Worm (Caenorhabditis elegans) whole organism, midembryonic: Measurements from ENCODE around the gene ttr-27.
"Not testable (repeated sequence)": the region's sequence is repeated elsewhere in the genome, so short reads cannot be mapped to it uniquely, and the experiment has no call there.

Experiments used
- T22C8.4 ChIP-seq: fragments of 200-800 bp; sonication (Bioruptor generic); IDR thresholded peaks from 2 replicates; pipeline ENCODE4 v1.3.6; 2022; ENCODE audit warnings: missing genetic modification characterization, missing compliant biosample characterization
- cog-1 ChIP-seq: sonication (generic microtip); optimal IDR thresholded peaks from 2 replicates; lab custom pipeline; 2016; ENCODE audit warnings: missing genetic modification characterization, missing compliant biosample characterization
- flt-1 ChIP-seq: fragments of 200-800 bp; sonication (Bioruptor generic); IDR thresholded peaks from 2 replicates; pipeline ENCODE4 v1.3.6; 2022; ENCODE audit warnings: missing genetic modification characterization, missing compliant biosample characterization
- klf-2 ChIP-seq: fragments of 200-800 bp; sonication (Bioruptor generic); conservative IDR thresholded peaks from 2 replicates; pipeline ENCODE4 v1.3.6; 2022; ENCODE audit warnings: missing genetic modification reagents, missing genetic modification characterization, missing compliant biosample characterization
- med-1 ChIP-seq: sonication (generic microtip); optimal IDR thresholded peaks from 2 replicates; lab custom pipeline; 2017; ENCODE audit warnings: missing genetic modification characterization, mild to moderate bottlenecking, missing compliant biosample characterization, antibody characterized with exemption, missing genetic modification reagents; ENCODE audit not compliant: insufficient read depth
- ref-1 ChIP-seq: fragments of 200-800 bp; sonication (Bioruptor generic); conservative IDR thresholded peaks from 2 replicates; pipeline ENCODE4 v1.3.6; 2022; ENCODE audit warnings: missing genetic modification reagents, missing genetic modification characterization, missing compliant biosample characterization
- tab-1 ChIP-seq: fragments of 200-800 bp; sonication (Bioruptor generic); IDR thresholded peaks from 2 replicates; pipeline ENCODE4 v1.3.6; 2022; ENCODE audit warnings: missing genetic modification characterization, missing compliant biosample characterization
- ztf-23 ChIP-seq: fragments of 200-800 bp; sonication (Bioruptor generic); IDR thresholded peaks from 2 replicates; pipeline ENCODE4 v1.3.6; 2022; ENCODE audit warnings: missing genetic modification reagents, missing genetic modification characterization, missing compliant biosample characterization
- ztf-29 ChIP-seq: fragments of 200-800 bp; sonication (Bioruptor generic); IDR thresholded peaks from 2 replicates; pipeline ENCODE4 v1.3.6; 2022; ENCODE audit warnings: missing genetic modification reagents, missing genetic modification characterization, missing compliant biosample characterization

The ttr-27 gene

DNA sequence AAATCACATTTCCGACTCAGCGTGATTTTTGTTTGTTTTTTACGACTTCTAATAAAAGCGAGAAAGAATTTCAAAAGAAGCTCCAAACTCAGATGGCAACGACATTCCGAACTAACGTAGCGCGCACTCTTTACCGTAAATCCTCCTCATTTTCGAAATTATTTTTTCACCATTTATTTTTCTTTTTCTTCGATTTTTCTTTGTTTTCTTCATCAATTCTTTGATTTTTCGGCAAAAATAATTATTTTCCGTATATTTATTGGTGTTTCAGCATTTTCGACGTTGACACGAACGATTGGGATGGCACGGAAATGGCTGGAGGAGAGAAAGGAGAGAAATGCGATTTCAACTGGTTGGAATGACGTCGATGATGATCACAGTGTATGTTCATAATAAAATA is 38.3 kb downstream of the ttr-27 start, which contains the start of gene T07F10.5:
TSS of gene T07F10.5 (plus strand) at position 301 of the 400 bp plus-strand sequence.
- not testable (repeated sequence) for TF ChIP-seq klf-2; tab-1 (GFP tag; lab: Robert Waterston, UW); flt-1 (GFP tag; lab: Robert Waterston, UW)

DNA sequence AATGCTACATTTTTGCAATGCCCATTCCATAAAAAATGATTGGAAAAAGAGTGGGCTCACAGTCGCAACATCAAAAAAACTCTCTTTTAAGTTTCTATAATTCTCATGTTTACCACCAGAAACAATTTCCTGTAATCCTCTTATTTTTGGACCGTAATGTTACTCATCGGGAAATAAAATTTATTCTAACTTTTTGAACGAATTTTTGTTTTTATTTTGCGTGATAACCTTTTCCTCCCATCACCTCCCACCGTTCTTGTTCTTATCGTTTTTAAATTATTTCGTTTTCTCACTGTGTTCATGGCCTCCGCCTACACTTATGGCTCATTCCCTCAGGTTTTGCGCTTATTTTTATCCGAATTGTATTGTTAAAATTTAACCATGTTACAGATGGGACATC is 44.8 kb downstream of the ttr-27 start, which contains the start of gene anp-1:
TSS of gene anp-1 (plus strand) at position 301 of the 400 bp plus-strand sequence.
- TF ChIP-seq ztf-23 (GFP tag; lab: Robert Waterston, UW): no peak
- TF ChIP-seq ztf-29: no peak
- TF ChIP-seq tab-1 (GFP tag; lab: Robert Waterston, UW): no peak
- no peak for TF ChIP-seq ref-1 (GFP tag; lab: Robert Waterston, UW)
- TF ChIP-seq klf-2: no peak
- TF ChIP-seq T22C8.4: no peak
- TF ChIP-seq med-1 (GFP tag; lab: Kevin White, UChicago): no peak
- TF ChIP-seq cog-1 (tag; lab: Kevin White, UChicago): no peak
- no peak for TF ChIP-seq flt-1 (GFP tag; lab: Robert Waterston, UW)

DNA sequence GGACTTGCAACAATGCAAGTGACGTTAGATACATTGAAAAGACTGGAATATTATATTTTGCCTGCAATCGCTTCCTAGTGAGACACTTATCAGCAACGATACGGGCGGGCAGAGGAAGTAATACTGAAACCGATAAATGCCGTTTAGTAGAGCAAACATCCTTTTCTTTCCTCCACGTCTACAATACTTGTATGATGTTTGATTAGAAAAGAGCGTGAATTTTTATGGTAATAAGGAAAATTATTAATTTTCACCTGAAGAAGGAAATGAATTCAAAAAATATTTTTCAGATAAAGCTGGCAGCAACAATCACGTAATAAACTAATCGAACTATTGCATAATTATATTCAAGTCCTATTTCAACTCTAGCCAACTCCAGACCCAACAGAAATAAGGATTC is 49.1 kb downstream of the ttr-27 start, which contains the start of gene C44H9.7:
TSS of gene C44H9.7 (minus strand) at position 101 of the 400 bp plus-strand sequence.
- TF ChIP-seq klf-2 (no peak), flt-1 (GFP tag; lab: Robert Waterston, UW) (no peak), med-1 (GFP tag; lab: Kevin White, UChicago) (no peak), ref-1 (GFP tag; lab: Robert Waterston, UW) (no peak), tab-1 (GFP tag; lab: Robert Waterston, UW) (no peak), ztf-23 (GFP tag; lab: Robert Waterston, UW) (no peak), cog-1 (tag; lab: Kevin White, UChicago) (no peak), ztf-29 (no peak), T22C8.4 (no peak)
